Worm (Caenorhabditis elegans): ENCODE data around the gene cat-4.

- no peak for TF ChIP-seq sea-1 (GFP tag; conservative IDR thresholded peaks at IDR 0.05)
- no peak for TF ChIP-seq ceh-36 (tag; optimal IDR thresholded peaks at IDR 0.05)
- no peak for TF ChIP-seq ama-1 (optimal IDR thresholded peaks at IDR 0.05)
- no peak for TF ChIP-seq hmg-4 (GFP tag; optimal IDR thresholded peaks at IDR 0.05)
- no peak for TF ChIP-seq ets-7 (tag; optimal IDR thresholded peaks at IDR 0.05)
Measured at ce11 chrV:10535325-10535724, 29.4 kb upstream of the cat-4 start.

Data from whole organism, early embryonic.